Worm (Caenorhabditis elegans) whole organism, L1 larva: ENCODE data around the gene cyk-7.
A peak's percentile ranks its signal among the peaks of the same experiment; 100 is the strongest.

Source experiments
- Y116A8C.19 ChIP-seq: sonication (generic microtip); optimal IDR thresholded peaks from 2 replicates; lab custom pipeline; 2016; ENCODE audit warnings: missing compliant biosample characterization, missing genetic modification characterization, borderline replicate concordance
- ama-1 ChIP-seq: fragments of 150-350 bp; optimal IDR thresholded peaks from 2 replicates; lab custom pipeline; 2014
- blmp-1 ChIP-seq: fragments of 150-350 bp; optimal IDR thresholded peaks from 2 replicates; lab custom pipeline; 2014; ENCODE audit warnings: missing biosample characterization, missing genetic modification characterization
- elt-2 ChIP-seq: sonication (generic microtip); optimal IDR thresholded peaks from 2 replicates; lab custom pipeline; 2016; ENCODE audit warnings: missing genetic modification characterization, mild to moderate bottlenecking, inconsistent platforms, missing compliant biosample characterization, missing genetic modification reagents
- lin-39 ChIP-seq: fragments of 150-350 bp; optimal IDR thresholded peaks from 2 replicates; lab custom pipeline; 2014; ENCODE audit warnings: missing biosample characterization, missing genetic modification reagents, missing genetic modification characterization
- mdl-1 ChIP-seq, 2 experiments: fragments of 150-350 bp; optimal IDR thresholded peaks; 2 replicates each; lab custom pipeline; 2014 to 2017; ENCODE audit warnings: missing biosample characterization in 2 of 2, missing genetic modification characterization in 2 of 2, inconsistent platforms in 1 of 2
- nhr-12 ChIP-seq: sonication (generic microtip); optimal IDR thresholded peaks from 2 replicates; lab custom pipeline; 2017; ENCODE audit warnings: missing biosample characterization, missing genetic modification characterization
- nhr-28 ChIP-seq: fragments of 150-350 bp; optimal IDR thresholded peaks from 2 replicates; lab custom pipeline; 2014; ENCODE audit warnings: missing biosample characterization, missing genetic modification characterization
- nhr-85 ChIP-seq: sonication (generic microtip); peaks from one replicate; lab custom pipeline; 2016; ENCODE audit warnings: missing genetic modification characterization, inconsistent platforms, missing compliant biosample characterization
- pqm-1 ChIP-seq: sonication (generic microtip); optimal IDR thresholded peaks from 3 replicates; lab custom pipeline; 2017; ENCODE audit warnings: missing biosample characterization, missing genetic modification characterization
- snpc-4 ChIP-seq: fragments of 150-350 bp; optimal IDR thresholded peaks from 2 replicates; lab custom pipeline; 2014; ENCODE audit warnings: missing biosample characterization, missing genetic modification characterization
- unc-130 ChIP-seq: fragments of 150-350 bp; optimal IDR thresholded peaks from 2 replicates; lab custom pipeline; 2017; ENCODE audit warnings: missing biosample characterization, missing genetic modification characterization, inconsistent platforms
- zag-1 ChIP-seq: fragments of 150-350 bp; optimal IDR thresholded peaks from 2 replicates; lab custom pipeline; 2014; ENCODE audit warnings: missing biosample characterization, missing genetic modification characterization
- ztf-4 ChIP-seq: fragments of 150-350 bp; optimal IDR thresholded peaks from 2 replicates; lab custom pipeline; 2014; ENCODE audit warnings: missing biosample characterization, missing genetic modification characterization

DNA sequence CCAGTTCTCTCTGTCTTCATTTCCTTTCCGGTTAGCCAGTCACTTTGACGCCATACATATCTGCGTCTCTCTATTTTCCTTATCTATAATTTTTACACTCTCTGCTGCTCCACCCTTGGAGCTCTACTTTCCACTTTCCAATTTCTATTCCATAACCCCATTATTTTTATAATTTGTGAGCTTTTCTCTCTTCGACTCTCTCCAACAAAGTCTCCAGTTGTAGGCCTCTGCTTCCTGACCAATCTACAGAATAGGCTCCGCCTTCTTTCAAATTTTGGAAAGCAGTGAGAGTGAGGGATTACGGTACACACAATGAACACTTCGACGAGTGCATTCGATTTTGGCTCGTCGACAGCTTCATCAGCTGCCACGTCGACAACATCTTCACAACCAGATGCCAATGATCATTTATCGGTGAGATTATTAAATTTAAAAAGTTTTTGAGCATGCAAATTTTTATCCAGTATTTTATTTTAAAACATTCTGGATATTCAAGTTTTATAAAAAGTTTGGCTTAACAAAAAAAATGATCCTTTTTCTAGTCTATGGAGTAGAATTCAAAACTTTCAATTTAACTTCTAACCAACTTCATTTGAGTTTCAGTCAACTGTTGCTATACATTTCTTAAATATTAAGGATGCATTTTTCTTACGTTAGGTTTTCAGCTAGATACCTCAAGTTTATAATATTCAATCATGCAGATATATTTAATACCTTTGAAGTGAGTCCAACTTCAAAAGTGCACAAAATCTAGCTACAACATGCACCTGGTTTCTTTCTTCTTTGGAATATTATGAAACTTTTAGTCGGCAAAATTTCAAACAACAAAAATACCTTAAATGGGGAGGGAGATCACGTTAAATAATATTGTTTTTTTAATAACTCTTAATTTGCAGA lies 19.2 kb upstream of the cyk-7 start, which contains the start of gene egl-5:
- TF ChIP-seq nhr-12 (tag; lab: Kevin White, UChicago) = no peak
- no peak for TF ChIP-seq zag-1 (tag; lab: Kevin White, UChicago)
- no peak for TF ChIP-seq unc-130 (tag; lab: Kevin White, UChicago)
- no peak for TF ChIP-seq elt-2 (tag; lab: Kevin White, UChicago)
- TF ChIP-seq mdl-1 (tag; optimal IDR thresholded peaks at IDR 0.05; lab: Kevin White, UChicago) = no peak
- TF ChIP-seq snpc-4 (tag; lab: Kevin White, UChicago) = no peak
- no peak for TF ChIP-seq ama-1 (lab: Kevin White, UChicago)
- no peak for TF ChIP-seq pqm-1 (tag; lab: Kevin White, UChicago)
- peak; percentile 31 for TF ChIP-seq nhr-85 (tag; lab: Kevin White, UChicago)
- TF ChIP-seq nhr-28 = no peak
- TF ChIP-seq ztf-4 (tag; lab: Kevin White, UChicago) = no peak
- TF ChIP-seq Y116A8C.19 (tag; lab: Kevin White, UChicago) = no peak
- TF ChIP-seq lin-39 (tag; lab: Kevin White, UChicago) = no peak
- no peak for TF ChIP-seq blmp-1
